Fruit fly (Drosophila melanogaster) whole organism, prepupa: ENCODE results near the gene CG13676.

Experiments
- Blimp-1 ChIP-seq: fragments of 200-800 bp; sonication (Bioruptor generic); optimal IDR thresholded peaks from 3 replicates; lab custom pipeline; 2017; ENCODE audit warnings: missing biosample characterization, missing genetic modification characterization, mild to moderate bottlenecking, moderate library complexity, missing genetic modification reagents
- CG16779 ChIP-seq: fragments of 200-800 bp; sonication (Bioruptor generic); optimal IDR thresholded peaks from 3 replicates; lab custom pipeline; 2017; ENCODE audit warnings: missing biosample characterization, mild to moderate bottlenecking, missing genetic modification characterization
- CG6792 ChIP-seq: fragments of 200-800 bp; sonication (Bioruptor generic); optimal IDR thresholded peaks from 3 replicates; lab custom pipeline; 2016; ENCODE audit warnings: missing biosample characterization, missing genetic modification characterization
- CG6854 ChIP-seq: fragments of 200-800 bp; sonication (Bioruptor generic); optimal IDR thresholded peaks from 2 replicates; lab custom pipeline; 2017; ENCODE audit warnings: missing biosample characterization, mild to moderate bottlenecking, missing genetic modification characterization
- Eip75B ChIP-seq: fragments of 200-800 bp; sonication (Bioruptor generic); optimal IDR thresholded peaks from 3 replicates; lab custom pipeline; 2016; ENCODE audit warnings: missing biosample characterization, missing genetic modification characterization
- Eip78C ChIP-seq: fragments of 200-800 bp; sonication (Bioruptor generic); peaks from one replicate; lab custom pipeline; 2016; ENCODE audit warnings: missing biosample characterization, missing genetic modification characterization
- Ets96B ChIP-seq: fragments of 200-800 bp; optimal IDR thresholded peaks from 2 replicates; lab custom pipeline; 2019; ENCODE audit warnings: missing biosample characterization, mild to moderate bottlenecking, missing genetic modification characterization, moderate library complexity
- Hr4 ChIP-seq: fragments of 200-800 bp; sonication (Bioruptor generic); optimal IDR thresholded peaks from 3 replicates; lab custom pipeline; 2016; ENCODE audit warnings: missing biosample characterization, missing genetic modification characterization
- achi ChIP-seq: fragments of 200-800 bp; sonication (Bioruptor generic); optimal IDR thresholded peaks from 3 replicates; lab custom pipeline; 2016; ENCODE audit warnings: missing biosample characterization, missing genetic modification characterization

DNA sequence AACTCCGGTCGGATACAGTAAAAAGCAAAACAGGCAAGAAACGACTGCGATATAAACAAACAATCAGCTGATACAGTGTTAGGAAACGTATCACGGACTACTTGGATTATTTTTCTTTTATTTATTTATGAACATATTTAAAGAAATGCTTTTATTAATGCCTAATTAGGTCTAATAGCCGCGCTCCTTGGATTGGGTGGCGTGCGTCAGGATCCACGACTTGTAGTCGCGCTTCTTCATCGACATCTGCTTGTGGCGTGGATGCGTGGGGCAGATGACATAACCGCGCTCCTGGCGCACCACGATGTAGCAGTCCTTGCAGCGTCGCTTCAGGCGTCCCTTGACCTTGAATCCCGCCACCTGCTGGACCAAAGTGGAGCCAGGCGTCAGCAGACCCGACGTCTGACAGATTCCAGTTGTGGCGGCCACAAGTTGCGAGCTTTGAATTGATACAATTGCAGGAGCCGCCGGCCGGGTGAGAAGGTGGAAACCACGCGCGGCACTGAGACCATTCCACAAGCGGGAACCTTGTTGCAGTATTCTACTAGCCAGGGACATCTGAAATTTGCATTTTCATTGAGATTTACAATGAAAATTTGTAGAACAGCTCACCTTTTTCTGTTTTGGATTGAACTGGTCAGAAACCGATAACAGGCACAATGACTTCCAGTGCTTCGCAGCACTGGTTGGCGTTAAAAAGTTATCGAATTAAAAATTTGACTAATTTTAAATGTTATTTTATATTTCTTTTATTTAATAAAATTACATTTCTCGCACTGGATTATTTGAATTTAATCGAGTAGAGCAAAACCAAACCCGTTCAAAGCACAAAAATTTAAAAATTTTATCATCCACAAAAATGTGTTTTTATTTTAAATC lies 26.9 kb downstream of the CG13676 start, which contains the start of the genes CG7550 and mRpL36:
- TF ChIP-seq Eip78C (GFP tag; lab: Kevin White, UChicago) (no peak), CG6792 (no peak), achi (no peak), Eip75B (GFP tag; lab: Kevin White, UChicago) (no peak), CG16779 (tag; lab: Kevin White, UChicago) (no peak), Ets96B (tag; lab: Kevin White, UChicago) (no peak), Hr4 (GFP tag; lab: Kevin White, UChicago) (no peak), CG6854 (GFP tag; lab: Kevin White, UChicago) (no peak), Blimp-1 (GFP tag; lab: Kevin White, UChicago) (no peak)
